Fruit fly (Drosophila melanogaster) whole organism, embryonic: ENCODE results near the gene CG5986.
A peak's percentile ranks its signal among the peaks of the same experiment; 100 is the strongest.

Source experiments
- Bteb2 ChIP-seq: fragments of 200-800 bp; sonication (Bioruptor generic); optimal IDR thresholded peaks from 2 replicates; lab custom pipeline; 2016; ENCODE audit warnings: missing biosample characterization, missing genetic modification characterization
- CG10147 ChIP-seq: fragments of 200-800 bp; sonication (Bioruptor generic); optimal IDR thresholded peaks from 2 replicates; lab custom pipeline; 2019; ENCODE audit warnings: missing biosample characterization, mild to moderate bottlenecking, missing genetic modification characterization, moderate library complexity
- CG10979 ChIP-seq: fragments of 200-800 bp; sonication (Bioruptor generic); optimal IDR thresholded peaks from 2 replicates; lab custom pipeline; 2018; ENCODE audit warnings: missing biosample characterization, mild to moderate bottlenecking, missing genetic modification characterization, moderate library complexity
- CG11247 ChIP-seq: fragments of 200-800 bp; sonication (Bioruptor generic); IDR thresholded peaks from 2 replicates; pipeline ENCODE4 v1.3.6; 2022; ENCODE audit warnings: missing biosample characterization, missing genetic modification characterization
- CG11504 ChIP-seq: fragments of 200-800 bp; sonication (Bioruptor generic); optimal IDR thresholded peaks from 3 replicates; lab custom pipeline; 2019; ENCODE audit warnings: missing biosample characterization, mild to moderate bottlenecking, missing genetic modification characterization, moderate library complexity
- CG13287 ChIP-seq: fragments of 200-800 bp; sonication (Bioruptor generic); IDR thresholded peaks from 2 replicates; pipeline ENCODE4 v1.3.6; 2022; ENCODE audit warnings: missing biosample characterization, missing genetic modification characterization; ENCODE audit not compliant: partially characterized antibody
- CG14667 ChIP-seq: fragments of 200-800 bp; sonication (Bioruptor generic); IDR thresholded peaks from 2 replicates; pipeline ENCODE4 v1.3.6; 2022; ENCODE audit warnings: missing biosample characterization, missing genetic modification characterization
- CG14965 ChIP-seq: fragments of 200-800 bp; sonication (Bioruptor generic); optimal IDR thresholded peaks from 2 replicates; lab custom pipeline; 2016; ENCODE audit warnings: missing biosample characterization, missing genetic modification characterization, borderline replicate concordance
- CG15073 ChIP-seq: fragments of 200-800 bp; sonication (Bioruptor generic); optimal IDR thresholded peaks from 2 replicates; lab custom pipeline; 2016; ENCODE audit warnings: missing biosample characterization, missing genetic modification characterization
- CG18476 ChIP-seq: fragments of 200-800 bp; sonication (Bioruptor generic); optimal IDR thresholded peaks from 2 replicates; lab custom pipeline; 2016; ENCODE audit warnings: missing biosample characterization, mild to moderate bottlenecking, missing genetic modification characterization
- CG18599 ChIP-seq: fragments of 200-800 bp; sonication (Bioruptor generic); optimal IDR thresholded peaks from 3 replicates; lab custom pipeline; 2017; ENCODE audit warnings: missing biosample characterization, missing genetic modification characterization, mild to moderate bottlenecking, moderate library complexity, missing genetic modification reagents
- CG2120 ChIP-seq: fragments of 200-800 bp; sonication (Bioruptor generic); optimal IDR thresholded peaks from 3 replicates; lab custom pipeline; 2016; ENCODE audit warnings: missing biosample characterization, missing genetic modification characterization
- CG2712 ChIP-seq: fragments of 200-800 bp; optimal IDR thresholded peaks from 3 replicates; lab custom pipeline; 2019; ENCODE audit warnings: missing biosample characterization, mild to moderate bottlenecking, missing genetic modification characterization, moderate library complexity
- CG33557 ChIP-seq: fragments of 200-800 bp; sonication (Bioruptor generic); optimal IDR thresholded peaks from 2 replicates; lab custom pipeline; 2019; ENCODE audit warnings: missing biosample characterization, mild to moderate bottlenecking, missing genetic modification characterization, moderate library complexity
- CG34422 ChIP-seq: fragments of 200-800 bp; sonication (Bioruptor generic); IDR thresholded peaks from 3 replicates; pipeline ENCODE4 v1.3.6; 2022; ENCODE audit warnings: missing biosample characterization, missing genetic modification characterization
- CG4617 ChIP-seq: fragments of 200-800 bp; sonication (Bioruptor generic); optimal IDR thresholded peaks from 3 replicates; lab custom pipeline; 2016; ENCODE audit warnings: missing biosample characterization, missing genetic modification characterization, borderline replicate concordance
- CG5245 ChIP-seq: fragments of 200-800 bp; sonication (Bioruptor generic); optimal IDR thresholded peaks from 3 replicates; lab custom pipeline; 2016; ENCODE audit warnings: missing biosample characterization, missing genetic modification characterization
- CG6272 ChIP-seq: fragments of 200-800 bp; sonication (Bioruptor generic); IDR thresholded peaks from 2 replicates; pipeline ENCODE4 v1.3.6; 2022; ENCODE audit warnings: missing biosample characterization, missing genetic modification characterization
- CG6689 ChIP-seq: fragments of 200-800 bp; sonication (Bioruptor generic); IDR thresholded peaks from 2 replicates; pipeline ENCODE4 v1.3.6; 2022; ENCODE audit warnings: missing biosample characterization, missing genetic modification characterization
- CG7963 ChIP-seq: fragments of 200-800 bp; sonication (Bioruptor generic); IDR thresholded peaks from 3 replicates; pipeline ENCODE4 v1.3.6; 2022; ENCODE audit warnings: missing biosample characterization, missing genetic modification characterization; ENCODE audit not compliant: partially characterized antibody
- CG9609 ChIP-seq: fragments of 200-800 bp; sonication (Bioruptor generic); optimal IDR thresholded peaks from 3 replicates; lab custom pipeline; 2016; ENCODE audit warnings: missing biosample characterization, missing genetic modification characterization
- Chrac-16 ChIP-seq: fragments of 200-800 bp; sonication (Bioruptor generic); optimal IDR thresholded peaks from 3 replicates; lab custom pipeline; 2016; ENCODE audit warnings: missing biosample characterization, missing genetic modification characterization
- ERR ChIP-seq: fragments of 200-800 bp; sonication (Bioruptor generic); optimal IDR thresholded peaks from 2 replicates; lab custom pipeline; 2016; ENCODE audit warnings: missing biosample characterization, missing genetic modification characterization
- Hmr ChIP-seq: fragments of 200-800 bp; sonication (Bioruptor generic); optimal IDR thresholded peaks from 3 replicates; lab custom pipeline; 2017; ENCODE audit warnings: mild to moderate bottlenecking, missing biosample characterization, missing genetic modification reagents, missing genetic modification characterization
- Jarid2 ChIP-seq: fragments of 200-800 bp; sonication (Bioruptor generic); optimal IDR thresholded peaks from 3 replicates; lab custom pipeline; 2017; ENCODE audit warnings: mild to moderate bottlenecking, missing biosample characterization, missing genetic modification reagents, missing genetic modification characterization
- Mad ChIP-seq: fragments of 200-800 bp; sonication (Bioruptor generic); optimal IDR thresholded peaks from 2 replicates; lab custom pipeline; 2016; ENCODE audit warnings: missing biosample characterization, missing genetic modification characterization
- NC2α ChIP-seq: fragments of 200-800 bp; sonication (Bioruptor generic); optimal IDR thresholded peaks from 2 replicates; lab custom pipeline; 2016; ENCODE audit warnings: missing biosample characterization, missing genetic modification characterization
- NC2β ChIP-seq: fragments of 200-800 bp; sonication (Bioruptor generic); optimal IDR thresholded peaks from 2 replicates; lab custom pipeline; 2016; ENCODE audit warnings: missing biosample characterization, missing genetic modification characterization
- Ravus ChIP-seq: fragments of 200-800 bp; sonication (Bioruptor generic); IDR thresholded peaks from 2 replicates; pipeline ENCODE4 v1.3.6; 2022; ENCODE audit warnings: missing biosample characterization, missing genetic modification characterization
- Spps ChIP-seq: fragments of 200-800 bp; sonication (Bioruptor generic); optimal IDR thresholded peaks from 2 replicates; lab custom pipeline; 2018; ENCODE audit warnings: missing biosample characterization, mild to moderate bottlenecking, missing genetic modification characterization
- Tbp ChIP-seq: fragments of >200 bp; optimal IDR thresholded peaks from 2 replicates; lab custom pipeline; 2018; ENCODE audit warnings: missing biosample characterization, missing genetic modification characterization
- al ChIP-seq: fragments of 200-800 bp; sonication (Bioruptor generic); IDR thresholded peaks from 2 replicates; pipeline ENCODE4 v1.3.6; 2022; ENCODE audit warnings: missing biosample characterization, missing genetic modification characterization
- amos ChIP-seq: fragments of 200-800 bp; sonication (Bioruptor generic); IDR thresholded peaks from 2 replicates; pipeline ENCODE4 v1.3.6; 2022; ENCODE audit warnings: missing biosample characterization, missing genetic modification characterization; ENCODE audit not compliant: partially characterized antibody
- bigmax ChIP-seq: fragments of 200-800 bp; sonication (Bioruptor generic); optimal IDR thresholded peaks from 2 replicates; lab custom pipeline; 2018; ENCODE audit warnings: missing biosample characterization, mild to moderate bottlenecking, missing genetic modification characterization
- ems ChIP-seq: fragments of 200-800 bp; sonication (Bioruptor generic); optimal IDR thresholded peaks from 3 replicates; lab custom pipeline; 2016; ENCODE audit warnings: missing biosample characterization, missing genetic modification characterization
- gfzf ChIP-seq: fragments of 200-800 bp; sonication (Bioruptor generic); optimal IDR thresholded peaks from 2 replicates; lab custom pipeline; 2016; ENCODE audit warnings: missing biosample characterization, mild to moderate bottlenecking, missing genetic modification characterization, moderate library complexity
- h ChIP-seq: fragments of >200 bp; optimal IDR thresholded peaks from 2 replicates; lab custom pipeline; 2017
- ham ChIP-seq: fragments of 200-800 bp; sonication (Bioruptor generic); IDR thresholded peaks from 2 replicates; pipeline ENCODE4 v1.3.6; 2022; ENCODE audit warnings: missing biosample characterization, missing genetic modification characterization
- lab ChIP-seq: fragments of 200-800 bp; sonication (Bioruptor generic); optimal IDR thresholded peaks from 3 replicates; lab custom pipeline; 2017; ENCODE audit warnings: missing biosample characterization, missing genetic modification characterization, mild to moderate bottlenecking, moderate library complexity, missing genetic modification reagents
- nmo ChIP-seq: fragments of 200-800 bp; sonication (Bioruptor generic); optimal IDR thresholded peaks from 2 replicates; lab custom pipeline; 2018; ENCODE audit warnings: missing biosample characterization, mild to moderate bottlenecking, missing genetic modification characterization, moderate library complexity
- onecut ChIP-seq: fragments of 200-800 bp; sonication (Bioruptor generic); IDR thresholded peaks from 2 replicates; pipeline ENCODE4 v1.3.6; 2022; ENCODE audit warnings: missing biosample characterization, missing genetic modification characterization
- pan ChIP-seq, 4 experiments: fragments of >200 bp in 3 of 4; fragments of 200-800 bp in 1 of 4; sonication (Bioruptor generic) in 1 of 4; optimal IDR thresholded peaks in 3 of 4; IDR thresholded peaks in 1 of 4; 2 replicates each; pipeline versions ENCODE4 v1.3.6 to Lab custom; 2017 to 2022; ENCODE audit warnings: missing biosample characterization in 2 of 4, missing genetic modification characterization in 2 of 4, mixed read lengths in 1 of 4
- pfk ChIP-seq: fragments of 200-800 bp; sonication (Bioruptor generic); optimal IDR thresholded peaks from 2 replicates; lab custom pipeline; 2018; ENCODE audit warnings: missing biosample characterization, mild to moderate bottlenecking, missing genetic modification characterization, moderate library complexity
- ranshi ChIP-seq: fragments of 200-800 bp; sonication (Bioruptor generic); IDR thresholded peaks from 2 replicates; pipeline ENCODE4 v1.3.6; 2022; ENCODE audit warnings: missing biosample characterization, missing genetic modification characterization
- rib ChIP-seq: fragments of 200-800 bp; sonication (Bioruptor generic); IDR thresholded peaks from 2 replicates; pipeline ENCODE4 v1.3.6; 2022; ENCODE audit warnings: missing biosample characterization, missing genetic modification characterization
- tna ChIP-seq: fragments of 200-800 bp; sonication (Bioruptor generic); IDR thresholded peaks from 2 replicates; pipeline ENCODE4 v1.3.6; 2022; ENCODE audit warnings: missing biosample characterization, missing genetic modification characterization; ENCODE audit not compliant: partially characterized antibody
- z ChIP-seq: fragments of 200-800 bp; sonication (Bioruptor generic); IDR thresholded peaks from 3 replicates; pipeline ENCODE4 v1.3.6; 2022; ENCODE audit warnings: missing biosample characterization, missing genetic modification characterization
- zf30C ChIP-seq: fragments of 200-800 bp; sonication (Bioruptor generic); optimal IDR thresholded peaks from 3 replicates; lab custom pipeline; 2018; ENCODE audit warnings: missing biosample characterization, mild to moderate bottlenecking, missing genetic modification characterization

The CG5986 gene

DNA sequence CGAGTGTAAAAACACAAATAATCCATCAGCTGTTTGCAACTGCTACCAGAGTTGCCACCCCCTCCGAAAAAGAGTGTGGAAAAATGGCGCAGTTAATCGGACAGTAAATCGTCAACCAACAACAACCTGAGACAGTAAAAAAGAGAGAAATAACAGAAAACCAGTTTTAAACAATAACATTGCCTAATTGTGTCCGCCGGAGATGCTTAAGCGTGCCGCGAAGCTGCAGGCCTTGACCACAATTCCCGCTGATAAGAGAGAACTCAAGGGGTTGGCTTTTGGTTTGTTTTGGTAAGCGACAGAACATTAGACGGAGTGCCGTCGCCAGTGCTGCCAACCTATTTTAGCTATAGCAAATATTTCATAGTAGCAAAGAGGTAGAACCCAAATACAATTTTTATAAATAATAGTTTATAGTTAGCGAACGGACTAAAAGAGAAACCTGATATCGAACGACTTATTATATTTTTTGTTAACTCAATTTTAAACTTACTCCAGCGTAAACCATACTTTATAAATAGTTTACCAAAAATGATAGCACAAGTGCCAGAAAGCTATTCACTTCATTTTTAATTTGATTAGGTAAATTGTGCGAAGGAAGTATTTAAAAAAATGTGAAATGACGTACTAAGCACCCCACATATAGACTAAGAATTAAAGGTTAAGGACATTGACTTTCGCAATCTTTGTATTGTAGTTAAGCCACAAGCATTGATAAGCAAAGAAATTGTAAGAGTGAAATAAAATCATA is 3.3 kb downstream of the CG5986 start, which contains the start of the genes Atg6 and Pisd (continued):
- 0 out of 2 replicates have a peak, but pooled peaks have one; percentile 33 for TF ChIP-seq rib (GFP tag; lab: Robert Waterston, UW)
- TF ChIP-seq Chrac-16 (GFP tag; lab: Kevin White, UChicago) = peak; percentile 21
- TF ChIP-seq CG14965 = no peak
- TF ChIP-seq CG18599 = peak; percentile 62
- TF ChIP-seq amos (GFP tag; lab: Robert Waterston, UW) = peak; percentile 51; the same call in 1 of the 2 replicates
- TF ChIP-seq CG11247 (GFP tag; lab: Robert Waterston, UW) = no peak
- no peak for TF ChIP-seq Tbp (GFP tag; lab: Kevin White, UChicago)
- no peak for TF ChIP-seq CG18476 (GFP tag; lab: Kevin White, UChicago)
- TF ChIP-seq CG13287 = peak; percentile 52; the same call in 1 of the 2 replicates
- TF ChIP-seq CG6272 (GFP tag; lab: Robert Waterston, UW) = 0 out of 2 replicates have a peak, but pooled peaks have one; percentile 5
- peak; percentile 10 for TF ChIP-seq CG33557
- no peak for TF ChIP-seq Ravus (GFP tag; lab: Robert Waterston, UW)
- no peak for TF ChIP-seq CG14667 (GFP tag; lab: Robert Waterston, UW)
- no peak for TF ChIP-seq Mad (GFP tag; lab: Kevin White, UChicago)
- no peak for TF ChIP-seq Jarid2 (GFP tag; lab: Kevin White, UChicago)
- TF ChIP-seq pfk (GFP tag; lab: Kevin White, UChicago) = no peak
- TF ChIP-seq CG9609 (GFP tag; lab: Kevin White, UChicago) = peak; percentile 11
- no peak for TF ChIP-seq CG11504 (tag; lab: Kevin White, UChicago)
- no peak for TF ChIP-seq z
- peak; percentile 75 for TF ChIP-seq CG4617 (GFP tag; lab: Kevin White, UChicago)
- no peak for TF ChIP-seq ham (GFP tag; lab: Robert Waterston, UW)
- peak; percentile 69; the same call in 1 of the 3 replicates for TF ChIP-seq CG34422
- no peak for TF ChIP-seq CG7963 (GFP tag; lab: Robert Waterston, UW)
- TF ChIP-seq pan (optimal IDR thresholded peaks at IDR 0.05; lab: Kevin White, UChicago) = no peak
- no peak for TF ChIP-seq pan (GFP tag; optimal IDR thresholded peaks at IDR 0.05 in 1 of 2, IDR thresholded peaks at IDR 0.05 in 1 of 2)
- 0 out of 2 replicates have a peak, but pooled peaks have one; percentile 20 for TF ChIP-seq ranshi (GFP tag; lab: Robert Waterston, UW)
- no peak for TF ChIP-seq Spps (tag; lab: Kevin White, UChicago)
- peak; percentile 8 for TF ChIP-seq CG5245 (GFP tag; lab: Kevin White, UChicago)
- 0 out of 2 replicates have a peak, but pooled peaks have one; percentile 26 for TF ChIP-seq al (GFP tag; lab: Robert Waterston, UW)
- TF ChIP-seq NC2β (GFP tag; lab: Kevin White, UChicago) = no peak
- TF ChIP-seq tna (GFP tag; lab: Robert Waterston, UW) = no peak; the same call in 1 of the 2 replicates
- peak; percentile 31 for TF ChIP-seq CG10147 (GFP tag; lab: Kevin White, UChicago)
- peak; percentile 21 for TF ChIP-seq CG10979 (tag; lab: Kevin White, UChicago)
- TF ChIP-seq CG6689 = 0 out of 2 replicates have a peak, but pooled peaks have one; percentile 33
- peak; percentile 15 for TF ChIP-seq bigmax
- peak; percentile 28 for TF ChIP-seq gfzf (GFP tag; lab: Kevin White, UChicago)
- peak; percentile 65 for TF ChIP-seq lab (GFP tag; lab: Kevin White, UChicago)
- TF ChIP-seq CG15073 = no peak
- no peak for TF ChIP-seq zf30C (GFP tag; lab: Kevin White, UChicago)
- no peak for TF ChIP-seq ems
- no peak for TF ChIP-seq NC2α (GFP tag; lab: Kevin White, UChicago)
- peak; percentile 12 for TF ChIP-seq nmo (GFP tag; lab: Kevin White, UChicago)
- TF ChIP-seq onecut (GFP tag; lab: Robert Waterston, UW) = no peak
- TF ChIP-seq Hmr (GFP tag; lab: Kevin White, UChicago) = peak; percentile 21
- TF ChIP-seq ERR (GFP tag; lab: Kevin White, UChicago) = no peak
- TF ChIP-seq Bteb2 (GFP tag; lab: Kevin White, UChicago) = no peak
- TF ChIP-seq CG2120 (GFP tag; lab: Kevin White, UChicago) = peak; percentile 38
- TF ChIP-seq CG2712 = peak; percentile 47
- no peak for TF ChIP-seq h (lab: Kevin White, UChicago)
